Worm (Caenorhabditis elegans): Measurements from ENCODE around the gene F13B12.7.

Gene F13B12.7

ce11 chrIV:10429129-10429528, 14.5 kb upstream of the F13B12.7 start, which contains the start of gene F13B12.2:
Gene F13B12.2 (minus strand): TSS chrIV:10429130.
- TF ChIP-seq W03F9.2 (tag; optimal IDR thresholded peaks at IDR 0.05) (no peak), dao-5 (tag; optimal IDR thresholded peaks at IDR 0.05) (no peak), him-1 (tag; optimal IDR thresholded peaks at IDR 0.05) (no peak)

ce11 chrIV:10430507-10430906, 13.1 kb upstream of the F13B12.7 start:
- TF ChIP-seq him-1 (tag; optimal IDR thresholded peaks at IDR 0.05) (no peak), dao-5 (tag; optimal IDR thresholded peaks at IDR 0.05) (no peak), W03F9.2 (tag; optimal IDR thresholded peaks at IDR 0.05) (no peak)

DNA sequence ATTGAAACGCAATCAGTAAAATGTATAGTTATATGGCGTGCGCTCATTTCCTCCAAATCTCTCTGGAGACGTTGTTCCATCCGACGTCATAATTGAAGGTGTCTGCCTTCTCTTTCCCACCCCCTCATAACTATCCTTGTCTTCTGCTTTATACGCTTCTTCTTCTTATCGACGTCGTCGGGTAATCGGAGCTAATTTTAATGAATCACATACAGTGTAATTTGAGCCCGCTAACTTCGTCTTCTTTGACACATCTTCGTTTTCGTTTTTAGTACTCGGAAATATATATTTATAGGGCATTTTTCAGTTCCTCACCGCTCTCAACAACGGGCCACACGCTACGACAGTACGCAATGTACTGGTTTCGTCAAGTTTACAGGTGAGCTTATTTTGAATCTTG, 7.2 kb upstream of the F13B12.7 start, which contains the start of gene ins-1:
TSS of gene ins-1 (plus strand) at position 301 of the 400 bp plus-strand sequence.
- TF ChIP-seq W03F9.2 (tag; optimal IDR thresholded peaks at IDR 0.05): no peak
- TF ChIP-seq him-1 (tag; optimal IDR thresholded peaks at IDR 0.05): no peak
- no peak for TF ChIP-seq dao-5 (tag; optimal IDR thresholded peaks at IDR 0.05)

ce11 chrIV:10437114-10437513, 6.5 kb upstream of the F13B12.7 start:
- no peak for TF ChIP-seq him-1 (tag; optimal IDR thresholded peaks at IDR 0.05)
- TF ChIP-seq dao-5 (tag; optimal IDR thresholded peaks at IDR 0.05): no peak
- TF ChIP-seq W03F9.2 (tag; optimal IDR thresholded peaks at IDR 0.05): no peak

- TF ChIP-seq W03F9.2 (tag; optimal IDR thresholded peaks at IDR 0.05) (no peak), him-1 (tag; optimal IDR thresholded peaks at IDR 0.05) (no peak), dao-5 (tag; optimal IDR thresholded peaks at IDR 0.05) (no peak)
Measured at ce11 chrIV:10438901-10439300, 4.7 kb upstream of the F13B12.7 start, which contains the start of gene F13B12.3. Gene F13B12.3 (plus strand): TSS chrIV:10439123.

DNA sequence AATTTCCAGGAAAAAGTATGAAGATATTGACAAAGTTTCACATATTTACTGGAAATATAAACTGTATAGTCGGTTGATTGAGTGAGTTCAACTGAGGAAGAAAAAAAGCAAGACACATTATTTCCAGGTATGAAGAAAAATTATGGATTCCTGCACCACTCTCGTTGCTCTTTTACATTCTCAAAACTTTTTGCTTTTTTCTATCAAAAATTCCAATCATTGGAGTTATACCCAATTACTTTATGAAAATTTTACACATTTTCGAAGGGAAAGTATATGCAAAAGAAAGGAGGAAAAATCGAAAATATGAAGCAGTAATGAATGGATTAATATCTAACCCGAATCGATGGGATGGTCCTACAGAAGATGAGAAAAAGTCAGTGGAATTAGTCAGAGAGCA, 706 bp upstream of the F13B12.7 start:
- TF ChIP-seq him-1 (tag; optimal IDR thresholded peaks at IDR 0.05) (no peak), W03F9.2 (tag; optimal IDR thresholded peaks at IDR 0.05) (no peak), dao-5 (tag; optimal IDR thresholded peaks at IDR 0.05) (no peak)

DNA sequence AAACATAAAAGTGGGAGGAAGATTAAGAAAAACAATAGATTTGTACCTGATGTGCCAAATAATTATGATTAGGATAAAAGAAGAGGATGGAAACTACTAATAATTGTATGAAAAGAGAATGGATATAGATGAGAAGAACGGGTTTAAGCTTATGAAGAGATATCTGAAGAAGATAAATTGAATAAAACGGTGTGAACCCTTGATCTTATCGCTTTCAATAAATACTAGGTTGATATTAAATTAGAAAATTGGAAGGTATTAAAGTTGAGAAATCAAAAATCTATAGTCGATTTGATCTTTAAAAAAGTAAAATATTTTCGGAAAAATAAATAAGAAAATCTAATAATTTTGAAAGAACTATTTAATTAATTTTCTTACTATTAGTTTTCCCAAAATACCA, 6.2 kb downstream of the F13B12.7 start, which contains the start of gene F13B12.4:
TSS of gene F13B12.4 (minus strand) at position 101 of the 400 bp plus-strand sequence.
- TF ChIP-seq him-1 (tag; optimal IDR thresholded peaks at IDR 0.05) (no peak), W03F9.2 (tag; optimal IDR thresholded peaks at IDR 0.05) (no peak), dao-5 (tag; optimal IDR thresholded peaks at IDR 0.05) (no peak)

ce11 chrIV:10453001-10453400, 9.4 kb downstream of the F13B12.7 start, which contains the start of gene F01D4.8:
Gene F01D4.8 (minus strand): TSS chrIV:10453101.
- TF ChIP-seq W03F9.2 (tag; optimal IDR thresholded peaks at IDR 0.05) (no peak), dao-5 (tag; optimal IDR thresholded peaks at IDR 0.05) (no peak), him-1 (tag; optimal IDR thresholded peaks at IDR 0.05) (no peak)

DNA sequence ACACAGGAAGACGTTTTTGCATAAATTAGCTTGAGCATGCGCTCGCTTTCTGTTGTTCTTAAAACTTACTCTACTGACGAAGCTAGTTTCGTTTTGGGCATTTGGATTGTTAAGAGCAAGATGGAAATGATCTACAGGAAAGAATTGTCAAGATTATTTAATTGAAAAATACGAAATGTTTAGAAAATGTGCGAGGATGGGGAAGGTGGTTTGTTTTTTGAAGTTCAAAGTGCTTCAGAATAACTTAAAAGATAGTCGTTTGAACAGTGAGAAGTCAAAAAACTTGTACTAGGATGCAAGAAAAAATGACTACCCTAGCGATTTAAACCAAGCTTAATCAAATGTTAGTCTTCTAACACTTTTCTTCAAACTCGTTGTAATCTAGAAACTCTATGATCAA, 13.5 kb downstream of the F13B12.7 start, which contains the start of gene srb-17:
TSS of gene srb-17 (minus strand) at position 101 of the 400 bp plus-strand sequence.
- TF ChIP-seq him-1 (tag; optimal IDR thresholded peaks at IDR 0.05) (no peak), W03F9.2 (tag; optimal IDR thresholded peaks at IDR 0.05) (no peak), dao-5 (tag; optimal IDR thresholded peaks at IDR 0.05) (no peak)

DNA sequence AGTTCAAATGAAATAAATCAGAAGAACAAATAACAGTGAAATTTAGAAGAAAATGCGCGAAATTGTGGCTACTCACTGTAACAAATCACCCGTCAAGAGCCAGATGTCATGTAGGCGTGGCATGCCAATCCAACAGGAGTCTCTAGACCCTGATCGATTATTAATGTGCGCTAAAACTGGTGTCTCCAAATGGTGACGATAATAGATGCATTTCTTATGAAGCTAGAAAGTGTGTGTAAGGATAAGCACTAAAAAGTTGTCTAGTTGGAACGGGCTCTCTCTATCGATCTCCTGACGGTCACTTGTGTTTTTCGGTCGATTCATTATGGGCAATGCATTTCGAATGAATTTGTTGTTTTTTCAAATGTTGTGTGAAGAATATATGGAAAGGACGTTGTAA, 18.2 kb downstream of the F13B12.7 start, which contains the start of gene mec-3:
TSS of gene mec-3 (minus strand) at position 101 of the 400 bp plus-strand sequence.
- no peak for TF ChIP-seq W03F9.2 (tag; optimal IDR thresholded peaks at IDR 0.05)
- no peak for TF ChIP-seq him-1 (tag; optimal IDR thresholded peaks at IDR 0.05)
- TF ChIP-seq dao-5 (tag; optimal IDR thresholded peaks at IDR 0.05): no peak

- no peak for TF ChIP-seq W03F9.2 (tag; optimal IDR thresholded peaks at IDR 0.05)
- no peak for TF ChIP-seq dao-5 (tag; optimal IDR thresholded peaks at IDR 0.05)
Measured at ce11 chrIV:10462608-10463007, 19.0 kb downstream of the F13B12.7 start.

ce11 chrIV:10463127-10463526, 19.5 kb downstream of the F13B12.7 start:
- no peak for TF ChIP-seq him-1 (tag; optimal IDR thresholded peaks at IDR 0.05)
- no peak for TF ChIP-seq W03F9.2 (tag; optimal IDR thresholded peaks at IDR 0.05)
- no peak for TF ChIP-seq dao-5 (tag; optimal IDR thresholded peaks at IDR 0.05)

DNA sequence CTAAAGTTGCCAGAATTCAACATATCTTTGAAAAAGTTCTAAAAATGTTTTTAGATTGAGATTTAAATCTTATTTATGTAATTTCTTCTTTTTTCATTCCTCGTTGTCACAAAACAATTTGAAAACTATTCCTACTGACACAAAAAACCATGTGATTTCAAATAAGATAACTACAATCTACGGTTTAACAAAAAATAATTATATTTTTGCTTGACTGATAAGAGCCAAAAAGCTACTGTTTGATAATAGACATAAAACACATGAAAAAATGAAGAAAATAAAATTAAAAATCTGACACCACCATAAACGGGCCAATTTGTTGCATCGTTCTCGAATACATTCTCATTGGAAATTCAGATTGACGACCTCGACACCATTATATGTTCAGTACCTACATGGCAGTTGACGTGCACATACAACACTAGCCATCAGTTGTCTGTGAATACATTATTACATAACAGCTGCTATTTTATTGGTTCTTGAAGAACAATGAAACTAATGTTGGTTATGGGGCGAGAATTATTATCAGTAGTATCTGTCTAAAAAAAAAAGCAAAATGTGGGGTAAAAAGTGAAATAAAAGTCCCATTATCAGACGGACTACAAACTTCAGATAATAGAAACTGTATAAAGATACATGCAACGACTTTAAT, 20.5 kb downstream of the F13B12.7 start, which contains the start of gene ugt-43:
TSS of gene ugt-43 (plus strand) at position 602 of the 652 bp plus-strand sequence.
- no peak for TF ChIP-seq W03F9.2 (tag; optimal IDR thresholded peaks at IDR 0.05)
- TF ChIP-seq dao-5 (tag; optimal IDR thresholded peaks at IDR 0.05): no peak

- TF ChIP-seq dao-5 (tag; optimal IDR thresholded peaks at IDR 0.05): no peak
- TF ChIP-seq him-1 (tag; optimal IDR thresholded peaks at IDR 0.05): no peak
- TF ChIP-seq W03F9.2 (tag; optimal IDR thresholded peaks at IDR 0.05): no peak
Measured at ce11 chrIV:10465764-10466163, 22.2 kb downstream of the F13B12.7 start.
